Fruit fly (Drosophila melanogaster) whole organism, embryonic: Measurements from ENCODE around the gene Catsup.

Experiments used
- Atf6 ChIP-seq: fragments of 200-800 bp; sonication (Bioruptor generic); IDR thresholded peaks from 2 replicates; pipeline ENCODE4 v1.3.6; 2022; ENCODE audit warnings: missing biosample characterization, missing genetic modification characterization
- Awh ChIP-seq: fragments of 200-800 bp; sonication (Bioruptor generic); IDR thresholded peaks from 2 replicates; pipeline ENCODE4, ENCODE4 v1.3.6; 2022; ENCODE audit warnings: missing biosample characterization, missing genetic modification characterization
- B-H1 ChIP-seq: fragments of 200-800 bp; sonication (Bioruptor generic); IDR thresholded peaks from 3 replicates; pipeline ENCODE4 v1.3.6; 2022; ENCODE audit warnings: missing biosample characterization, missing genetic modification characterization
- CG1024 ChIP-seq: fragments of 200-800 bp; sonication (Bioruptor generic); IDR thresholded peaks from 2 replicates; pipeline ENCODE4 v1.3.6; 2022; ENCODE audit warnings: missing biosample characterization, missing genetic modification characterization
- CG10267 ChIP-seq: fragments of 200-800 bp; sonication (Bioruptor generic); optimal IDR thresholded peaks from 2 replicates; lab custom pipeline; 2018; ENCODE audit warnings: missing biosample characterization, mild to moderate bottlenecking, missing genetic modification characterization, moderate library complexity
- CG10366 ChIP-seq: fragments of 200-800 bp; sonication (Bioruptor generic); IDR thresholded peaks from 2 replicates; pipeline ENCODE4 v1.3.6; 2022; ENCODE audit warnings: missing biosample characterization, missing genetic modification characterization
- CG11560 ChIP-seq: fragments of 200-800 bp; sonication (Bioruptor generic); IDR thresholded peaks from 3 replicates; pipeline ENCODE4 v1.3.6; 2022; ENCODE audit warnings: missing biosample characterization, missing genetic modification characterization
- CG11696 ChIP-seq: fragments of 200-800 bp; sonication (Bioruptor generic); IDR thresholded peaks from 2 replicates; pipeline ENCODE4 v1.3.6; 2022; ENCODE audit warnings: missing biosample characterization, missing genetic modification characterization
- CG1233 ChIP-seq: fragments of 200-800 bp; sonication (Bioruptor generic); optimal IDR thresholded peaks from 4 replicates; lab custom pipeline; 2018; ENCODE audit warnings: missing biosample characterization, mild to moderate bottlenecking, missing genetic modification characterization
- CG14860 ChIP-seq: fragments of 200-800 bp; sonication (Bioruptor generic); IDR thresholded peaks from 3 replicates; pipeline ENCODE4 v1.3.6; 2022; ENCODE audit warnings: missing biosample characterization, missing genetic modification characterization; ENCODE audit not compliant: partially characterized antibody
- CG15269 ChIP-seq: fragments of 200-800 bp; sonication (Bioruptor generic); optimal IDR thresholded peaks from 2 replicates; lab custom pipeline; 2018; ENCODE audit warnings: missing biosample characterization, mild to moderate bottlenecking, missing genetic modification characterization, moderate library complexity
- CG31441 ChIP-seq: fragments of 200-800 bp; sonication (Bioruptor generic); IDR thresholded peaks from 2 replicates; pipeline ENCODE4 v1.3.6; 2022; ENCODE audit warnings: missing biosample characterization, missing genetic modification characterization
- CG33213 ChIP-seq: fragments of 200-800 bp; sonication (Bioruptor generic); optimal IDR thresholded peaks from 3 replicates; lab custom pipeline; 2016; ENCODE audit warnings: missing biosample characterization, missing genetic modification characterization
- CG42726 ChIP-seq: fragments of 200-800 bp; sonication (Bioruptor generic); IDR thresholded peaks from 2 replicates; pipeline ENCODE4 v1.3.6; 2022; ENCODE audit warnings: missing biosample characterization, missing genetic modification characterization; ENCODE audit not compliant: partially characterized antibody
- CG6689 ChIP-seq: fragments of 200-800 bp; sonication (Bioruptor generic); IDR thresholded peaks from 2 replicates; pipeline ENCODE4 v1.3.6; 2022; ENCODE audit warnings: missing biosample characterization, missing genetic modification characterization
- CG6765 ChIP-seq: fragments of 200-800 bp; sonication (Bioruptor generic); optimal IDR thresholded peaks from 3 replicates; lab custom pipeline; 2017; ENCODE audit warnings: missing biosample characterization, mild to moderate bottlenecking, missing genetic modification characterization
- CG7357 ChIP-seq: fragments of 200-800 bp; sonication (Bioruptor generic); IDR thresholded peaks from 3 replicates; pipeline ENCODE4 v1.3.6; 2022; ENCODE audit warnings: missing biosample characterization, missing genetic modification characterization
- CG7963 ChIP-seq: fragments of 200-800 bp; sonication (Bioruptor generic); IDR thresholded peaks from 3 replicates; pipeline ENCODE4 v1.3.6; 2022; ENCODE audit warnings: missing biosample characterization, missing genetic modification characterization; ENCODE audit not compliant: partially characterized antibody
- CG8089 ChIP-seq: fragments of 200-800 bp; sonication (Bioruptor generic); optimal IDR thresholded peaks from 3 replicates; lab custom pipeline; 2016; ENCODE audit warnings: missing biosample characterization, missing genetic modification characterization
- CG8944 ChIP-seq: fragments of 200-800 bp; sonication (Bioruptor generic); optimal IDR thresholded peaks from 3 replicates; lab custom pipeline; 2016; ENCODE audit warnings: missing biosample characterization, missing genetic modification characterization
- CG9215 ChIP-seq: fragments of 200-800 bp; sonication (Bioruptor generic); IDR thresholded peaks from 2 replicates; pipeline ENCODE4 v1.3.6; 2022; ENCODE audit warnings: missing biosample characterization, missing genetic modification characterization
- CG9727 ChIP-seq: fragments of 200-800 bp; sonication (Bioruptor generic); optimal IDR thresholded peaks from 3 replicates; lab custom pipeline; 2017; ENCODE audit warnings: missing biosample characterization, mild to moderate bottlenecking, missing genetic modification characterization
- Dad ChIP-seq: fragments of 200-800 bp; sonication (Bioruptor generic); optimal IDR thresholded peaks from 3 replicates; lab custom pipeline; 2016; ENCODE audit warnings: missing biosample characterization, missing genetic modification characterization
- Hey ChIP-seq: fragments of 200-800 bp; sonication (Bioruptor generic); optimal IDR thresholded peaks from 3 replicates; lab custom pipeline; 2018; ENCODE audit warnings: missing biosample characterization, mild to moderate bottlenecking, missing genetic modification characterization
- Hmx ChIP-seq: fragments of 200-800 bp; sonication (Bioruptor generic); optimal IDR thresholded peaks from 2 replicates; lab custom pipeline; 2016; ENCODE audit warnings: missing biosample characterization, missing genetic modification characterization
- Hr3 ChIP-seq: fragments of 200-800 bp; sonication (Bioruptor generic); optimal IDR thresholded peaks from 3 replicates; lab custom pipeline; 2016; ENCODE audit warnings: missing biosample characterization, missing genetic modification characterization
- Hr78 ChIP-seq, 2 experiments: fragments of 200-800 bp in 1 of 2; fragments of >200 bp in 1 of 2; sonication (Bioruptor generic) in 1 of 2; optimal IDR thresholded peaks; 2 replicates each; lab custom pipeline; 2017 to 2019; ENCODE audit warnings: missing biosample characterization in 2 of 2, missing genetic modification characterization in 2 of 2, mild to moderate bottlenecking in 1 of 2, moderate library complexity in 1 of 2
- Lpt ChIP-seq: fragments of >200 bp; optimal IDR thresholded peaks from 2 replicates; lab custom pipeline; 2018; ENCODE audit warnings: missing biosample characterization, missing genetic modification characterization
- Myb ChIP-seq: fragments of 200-800 bp; sonication (Bioruptor generic); optimal IDR thresholded peaks from 2 replicates; lab custom pipeline; 2016; ENCODE audit warnings: missing biosample characterization, missing genetic modification characterization
- Ptx1 ChIP-seq: fragments of 200-800 bp; sonication (Bioruptor generic); IDR thresholded peaks from 2 replicates; pipeline ENCODE4 v1.3.6; 2022; ENCODE audit warnings: missing biosample characterization, missing genetic modification characterization
- Xbp1 ChIP-seq: fragments of 200-800 bp; sonication (Bioruptor generic); optimal IDR thresholded peaks from 3 replicates; lab custom pipeline; 2016; ENCODE audit warnings: missing biosample characterization, mild to moderate bottlenecking, missing genetic modification characterization
- ab ChIP-seq: fragments of 200-800 bp; sonication (Bioruptor generic); optimal IDR thresholded peaks from 2 replicates; lab custom pipeline; 2016; ENCODE audit warnings: missing biosample characterization, missing genetic modification characterization
- bbx ChIP-seq: fragments of 200-800 bp; sonication (Bioruptor generic); IDR thresholded peaks from 2 replicates; pipeline ENCODE4 v1.3.6; 2022; ENCODE audit warnings: missing biosample characterization, missing genetic modification characterization; ENCODE audit not compliant: partially characterized antibody
- br ChIP-seq: fragments of >200 bp; optimal IDR thresholded peaks from 2 replicates; lab custom pipeline; 2017
- crp ChIP-seq, 2 experiments: fragments of 200-800 bp; sonication (Bioruptor generic); optimal IDR thresholded peaks; 2 replicates in 1 of 2; 3 replicates in 1 of 2; lab custom pipeline; 2017; ENCODE audit warnings: missing biosample characterization in 2 of 2, missing genetic modification characterization in 2 of 2, mild to moderate bottlenecking in 1 of 2, moderate library complexity in 1 of 2
- ewg ChIP-seq: fragments of 200-800 bp; sonication (Bioruptor generic); optimal IDR thresholded peaks from 3 replicates; lab custom pipeline; 2017; ENCODE audit warnings: mild to moderate bottlenecking, missing biosample characterization, missing genetic modification reagents, missing genetic modification characterization
- fd102C ChIP-seq: fragments of 200-800 bp; sonication (Bioruptor generic); optimal IDR thresholded peaks from 2 replicates; lab custom pipeline; 2018; ENCODE audit warnings: missing biosample characterization, mild to moderate bottlenecking, missing genetic modification characterization, moderate library complexity
- gsb-n ChIP-seq: fragments of 200-800 bp; sonication (Bioruptor generic); optimal IDR thresholded peaks from 3 replicates; lab custom pipeline; 2018; ENCODE audit warnings: missing biosample characterization, mild to moderate bottlenecking, missing genetic modification characterization
- kah ChIP-seq: fragments of 200-800 bp; sonication (Bioruptor generic); optimal IDR thresholded peaks from 2 replicates; lab custom pipeline; 2018; ENCODE audit warnings: missing biosample characterization, mild to moderate bottlenecking, missing genetic modification characterization
- lilli ChIP-seq: fragments of 200-800 bp; sonication (Bioruptor generic); optimal IDR thresholded peaks from 3 replicates; lab custom pipeline; 2016; ENCODE audit warnings: missing biosample characterization, missing genetic modification characterization
- mld ChIP-seq: fragments of 200-800 bp; sonication (Bioruptor generic); IDR thresholded peaks from 3 replicates; pipeline ENCODE4 v1.3.6; 2022; ENCODE audit warnings: missing biosample characterization, missing genetic modification characterization; ENCODE audit not compliant: partially characterized antibody
- pnt ChIP-seq: fragments of 200-800 bp; sonication (Bioruptor generic); optimal IDR thresholded peaks from 3 replicates; lab custom pipeline; 2016; ENCODE audit warnings: missing biosample characterization, missing genetic modification characterization
- pum ChIP-seq: fragments of 200-800 bp; sonication (Bioruptor generic); optimal IDR thresholded peaks from 2 replicates; lab custom pipeline; 2016; ENCODE audit warnings: missing biosample characterization, missing genetic modification characterization
- run ChIP-seq: fragments of 200-800 bp; sonication (Bioruptor generic); optimal IDR thresholded peaks from 3 replicates; lab custom pipeline; 2018; ENCODE audit warnings: missing biosample characterization, mild to moderate bottlenecking, missing genetic modification characterization
- sens-2 ChIP-seq: fragments of 200-800 bp; sonication (Bioruptor generic); IDR thresholded peaks from 2 replicates; pipeline ENCODE4 v1.3.6; 2022; ENCODE audit warnings: missing biosample characterization, missing genetic modification characterization
- sob ChIP-seq: fragments of 200-800 bp; sonication (Bioruptor generic); IDR thresholded peaks from 2 replicates; pipeline ENCODE4 v1.3.6; 2022; ENCODE audit warnings: missing biosample characterization, missing genetic modification characterization
- stc ChIP-seq: fragments of 200-800 bp; sonication (Bioruptor generic); IDR thresholded peaks from 2 replicates; pipeline ENCODE4 v1.3.6; 2022; ENCODE audit warnings: missing biosample characterization, missing genetic modification characterization
- tap ChIP-seq: fragments of 200-800 bp; optimal IDR thresholded peaks from 3 replicates; lab custom pipeline; 2019; ENCODE audit warnings: missing biosample characterization, mild to moderate bottlenecking, missing genetic modification characterization, moderate library complexity
- yki ChIP-seq: fragments of >200 bp; optimal IDR thresholded peaks from 3 replicates; lab custom pipeline; 2018
- zf30C ChIP-seq: fragments of 200-800 bp; sonication (Bioruptor generic); optimal IDR thresholded peaks from 3 replicates; lab custom pipeline; 2018; ENCODE audit warnings: missing biosample characterization, mild to moderate bottlenecking, missing genetic modification characterization

Gene Catsup

DNA sequence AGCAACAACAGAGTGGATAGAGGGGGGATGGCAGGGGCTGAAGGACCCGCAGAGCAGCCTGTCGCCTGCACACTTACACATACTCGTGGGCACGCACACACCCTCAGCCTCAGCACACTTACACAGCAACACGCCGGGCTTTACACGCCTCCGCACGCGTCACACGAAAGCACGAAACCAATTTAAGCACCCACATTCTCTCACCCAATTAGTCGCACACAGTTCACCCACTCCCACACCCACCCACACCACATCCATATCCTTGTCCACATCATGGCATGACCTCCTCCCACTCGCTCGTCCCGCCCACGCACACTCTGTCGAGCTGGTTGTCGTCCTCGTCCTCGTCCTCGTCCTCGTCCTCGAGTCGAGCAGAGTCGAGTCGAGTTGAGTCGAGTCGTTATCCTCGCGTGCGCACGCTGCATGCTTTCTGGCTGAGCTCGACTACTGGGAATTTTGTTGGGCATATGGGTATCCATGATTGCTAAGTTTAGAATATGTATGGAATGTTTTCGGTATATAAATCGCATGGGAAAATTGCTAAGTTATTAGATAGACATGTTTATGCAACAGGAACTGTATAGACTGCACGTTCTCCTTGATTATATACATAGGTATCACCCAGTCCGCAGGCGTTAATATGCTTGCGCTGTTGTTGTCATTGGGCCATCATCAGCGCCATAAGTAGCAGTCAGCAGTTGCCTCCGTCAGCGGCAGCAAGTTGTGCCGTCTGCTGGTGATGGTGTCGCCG is 29.6 kb upstream of the Catsup start (continued):
- TF ChIP-seq CG10267 (tag; lab: Kevin White, UChicago), result peak; percentile 58
- peak in 1 of 2 experiments; percentile 24 for TF ChIP-seq crp (GFP tag; optimal IDR thresholded peaks at IDR 0.05; lab: Kevin White, UChicago)
- no peak for TF ChIP-seq Lpt (GFP tag; lab: Kevin White, UChicago)
- TF ChIP-seq CG7963 (GFP tag; lab: Robert Waterston, UW), result no peak
- TF ChIP-seq mld (GFP tag; lab: Robert Waterston, UW), result no peak
- no peak for TF ChIP-seq fd102C (GFP tag; lab: Kevin White, UChicago)
- peak; percentile 73 for TF ChIP-seq CG1024 (GFP tag; lab: Robert Waterston, UW)
- TF ChIP-seq Myb (GFP tag; lab: Kevin White, UChicago), result peak; percentile 69
- peak; percentile 83 for TF ChIP-seq CG15269
- TF ChIP-seq br (lab: Kevin White, UChicago), result no peak
- peak; percentile 81 for TF ChIP-seq CG8944 (GFP tag; lab: Kevin White, UChicago)
- no peak for TF ChIP-seq bbx (GFP tag; lab: Robert Waterston, UW)
- TF ChIP-seq B-H1, result peak; percentile 78
- TF ChIP-seq tap (tag; lab: Kevin White, UChicago), result peak; percentile 67
- peak; percentile 50; the same call in 1 of the 2 replicates for TF ChIP-seq sens-2 (GFP tag; lab: Robert Waterston, UW)
- TF ChIP-seq CG14860, result no peak
- peak; percentile 85 for TF ChIP-seq pnt
- peak; percentile 67 for TF ChIP-seq Dad (GFP tag; lab: Kevin White, UChicago)
- peak; percentile 91 for TF ChIP-seq Ptx1 (GFP tag; lab: Robert Waterston, UW)
- TF ChIP-seq Hmx (GFP tag; lab: Kevin White, UChicago), result peak; percentile 16
- TF ChIP-seq zf30C (GFP tag; lab: Kevin White, UChicago), result no peak
- TF ChIP-seq kah, result no peak
- peak; percentile 77 for TF ChIP-seq Hr3
- no peak for TF ChIP-seq ab
- TF ChIP-seq CG11560 (tag; lab: Robert Waterston, UW), result peak; percentile 59; the same call in 2 of the 3 replicates
- 0 out of 2 replicates have a peak, but pooled peaks have one; percentile 32 for TF ChIP-seq CG11696 (GFP tag; lab: Robert Waterston, UW)
- TF ChIP-seq CG7357, result peak; percentile 76
- TF ChIP-seq CG6765 (GFP tag; lab: Kevin White, UChicago), result peak; percentile 8
- TF ChIP-seq Awh (GFP tag; lab: Robert Waterston, UW), result peak; percentile 76
- TF ChIP-seq stc (GFP tag; lab: Robert Waterston, UW), result peak; percentile 78
- no peak for TF ChIP-seq CG42726 (GFP tag; lab: Robert Waterston, UW)
- peak; percentile 83 for TF ChIP-seq ewg
- peak; percentile 49 for TF ChIP-seq CG8089
- TF ChIP-seq CG6689 (GFP tag; lab: Robert Waterston, UW), result peak; percentile 85
- no peak for TF ChIP-seq Hr78 (GFP tag; optimal IDR thresholded peaks at IDR 0.05; lab: Kevin White, UChicago)
- peak; percentile 100 for TF ChIP-seq Hey (tag; lab: Kevin White, UChicago)
- TF ChIP-seq lilli (GFP tag; lab: Kevin White, UChicago), result peak; percentile 90
- peak; percentile 92 for TF ChIP-seq Atf6
- peak; percentile 80 for TF ChIP-seq CG31441 (GFP tag; lab: Robert Waterston, UW)
- TF ChIP-seq gsb-n (tag; lab: Kevin White, UChicago), result peak; percentile 58
- peak; percentile 33 for TF ChIP-seq run (tag; lab: Kevin White, UChicago)
- peak; percentile 69 for TF ChIP-seq CG1233 (GFP tag; lab: Kevin White, UChicago)
- TF ChIP-seq CG10366 (GFP tag; lab: Robert Waterston, UW), result peak; percentile 88
- TF ChIP-seq CG9727 (GFP tag; lab: Kevin White, UChicago), result peak; percentile 82
- TF ChIP-seq CG33213 (GFP tag; lab: Kevin White, UChicago), result peak; percentile 48
- peak; percentile 84 for TF ChIP-seq Xbp1 (GFP tag; lab: Kevin White, UChicago)
- peak; percentile 91 for TF ChIP-seq sob (GFP tag; lab: Robert Waterston, UW)
- TF ChIP-seq yki (lab: Kevin White, UChicago), result no peak
- peak; percentile 74 for TF ChIP-seq pum
- peak; percentile 78 for TF ChIP-seq CG9215
